Worm (Caenorhabditis elegans): ENCODE measurements around the gene sams-3.

ce11 chrIV:5806348-5806747 lies 42.1 kb upstream of the sams-3 start:
- TF ChIP-seq zfp-3 (GFP tag; conservative IDR thresholded peaks at IDR 0.05): no peak
- TF ChIP-seq nhr-237 (tag; optimal IDR thresholded peaks at IDR 0.05): no peak
- no peak for TF ChIP-seq hlh-30 (tag; optimal IDR thresholded peaks at IDR 0.05; ENCODE audit: insufficient read depth)
- no peak for TF ChIP-seq skn-1 (tag; optimal IDR thresholded peaks at IDR 0.05)
- TF ChIP-seq dpl-1 (GFP tag; optimal IDR thresholded peaks at IDR 0.05): no peak

Measured in whole organism, L4 larva.